Fruit fly (Drosophila melanogaster): ENCODE results near the gene smo.

DNA sequence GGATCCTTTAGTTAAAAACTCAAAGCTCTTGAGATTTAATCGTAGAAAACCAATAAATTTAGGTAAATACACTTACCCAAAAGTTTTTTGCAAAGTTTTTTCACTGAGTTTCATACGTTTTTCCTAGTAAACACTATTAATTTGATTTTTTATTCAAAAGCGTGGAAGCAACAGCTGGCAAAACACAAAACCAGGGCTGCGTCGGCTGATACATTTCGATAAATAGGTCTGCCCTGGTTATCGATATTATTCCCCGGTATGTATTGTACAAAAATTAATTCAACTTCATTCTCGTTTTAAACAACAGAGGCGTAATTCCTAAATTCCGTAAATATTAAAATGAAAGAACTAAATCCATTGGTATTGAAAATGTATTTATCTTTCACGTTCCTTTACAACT, 5.8 kb upstream of the smo start, which contains the start of gene Dus1:
- TF ChIP-seq rgr (GFP tag; optimal IDR thresholded peaks at IDR 0.05) (no peak), pan (optimal IDR thresholded peaks at IDR 0.05) (no peak), tai (GFP tag; optimal IDR thresholded peaks at IDR 0.05) (no peak), Jra (GFP tag; optimal IDR thresholded peaks at IDR 0.05) (no peak), Hr78 (GFP tag; optimal IDR thresholded peaks at IDR 0.05) (no peak), psq (GFP tag; optimal IDR thresholded peaks at IDR 0.05) (no peak), Sp1 (GFP tag; optimal IDR thresholded peaks at IDR 0.05) (no peak), CG32264 (GFP tag; optimal IDR thresholded peaks at IDR 0.05) (no peak), jim (GFP tag; optimal IDR thresholded peaks at IDR 0.05) (no peak), HLH106 (tag; optimal IDR thresholded peaks at IDR 0.05) (no peak)
